Worm (Caenorhabditis elegans) whole organism, L3 larva: ENCODE measurements around the gene srx-82.

ENCODE experiments used
- ceh-9 ChIP-seq: sonication (generic microtip); optimal IDR thresholded peaks from 2 replicates; lab custom pipeline; 2018; ENCODE audit warnings: missing biosample characterization, missing genetic modification characterization
- nhr-12 ChIP-seq: fragments of 150-350 bp; optimal IDR thresholded peaks from 2 replicates; lab custom pipeline; 2014; ENCODE audit warnings: missing biosample characterization, missing genetic modification characterization
- nhr-23 ChIP-seq: fragments of 150-350 bp; optimal IDR thresholded peaks from 2 replicates; lab custom pipeline; 2014; ENCODE audit warnings: missing biosample characterization, missing genetic modification reagents, missing genetic modification characterization
- ztf-4 ChIP-seq: fragments of 150-350 bp; optimal IDR thresholded peaks from 2 replicates; lab custom pipeline; 2014; ENCODE audit warnings: missing biosample characterization, missing genetic modification characterization

DNA sequence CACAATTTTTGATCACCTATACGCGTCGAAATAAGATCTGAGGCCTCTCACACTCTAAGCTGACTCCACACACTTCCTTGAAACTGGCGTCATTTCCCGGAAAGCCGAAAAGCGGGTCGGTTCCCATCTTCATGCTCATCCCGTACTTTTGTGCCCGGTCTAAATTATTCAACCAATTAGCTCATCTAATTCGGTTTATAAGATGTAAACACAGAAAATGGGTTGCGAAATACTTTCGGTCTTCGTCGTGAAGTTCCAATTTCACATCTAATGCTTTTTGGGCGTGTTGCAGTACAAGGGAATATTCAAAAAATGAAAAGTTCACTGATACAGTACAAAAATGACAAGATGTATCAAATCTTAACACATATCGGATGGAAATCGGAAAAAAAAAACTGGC is 41.6 kb downstream of the srx-82 start:
- TF ChIP-seq nhr-23 (tag; lab: Kevin White, UChicago): no peak
- no peak for TF ChIP-seq ztf-4 (tag; lab: Kevin White, UChicago)
- no peak for TF ChIP-seq nhr-12 (tag; lab: Kevin White, UChicago)
- TF ChIP-seq ceh-9 (tag; lab: Kevin White, UChicago): no peak
